Worm (Caenorhabditis elegans) whole organism, L4 larva: ENCODE data around the gene R09B5.11.

Experiments used
- F26F4.8 ChIP-seq: fragments of 200-800 bp; sonication (Bioruptor generic); conservative IDR thresholded peaks from 2 replicates; pipeline ENCODE4 v1.3.6; 2022; ENCODE audit warnings: missing genetic modification characterization, missing compliant biosample characterization
- T20F7.1 ChIP-seq: fragments of 200-800 bp; sonication (Bioruptor generic); optimal IDR thresholded peaks from 2 replicates; lab custom pipeline; 2018; ENCODE audit warnings: mild to moderate bottlenecking, missing genetic modification characterization, missing compliant biosample characterization
- T26A8.4 ChIP-seq: fragments of 200-800 bp; sonication (Bioruptor generic); IDR thresholded peaks from 2 replicates; pipeline ENCODE4 v1.3.6; 2022; ENCODE audit warnings: missing genetic modification characterization, missing compliant biosample characterization
- Y105C5A.15 ChIP-seq: fragments of 200-800 bp; sonication (Bioruptor generic); IDR thresholded peaks from 2 replicates; pipeline ENCODE4 v1.3.6; 2022; ENCODE audit warnings: missing genetic modification characterization, missing compliant biosample characterization
- Y48G9A.11 ChIP-seq: fragments of 200-800 bp; sonication (Bioruptor generic); IDR thresholded peaks from 2 replicates; pipeline ENCODE4 v1.3.6; 2022; ENCODE audit warnings: missing genetic modification reagents, missing genetic modification characterization, missing compliant biosample characterization
- Y75B8A.6 ChIP-seq: fragments of 200-800 bp; sonication (Bioruptor generic); IDR thresholded peaks from 2 replicates; pipeline ENCODE4 v1.3.6; 2022; ENCODE audit warnings: missing genetic modification reagents, missing genetic modification characterization, missing compliant biosample characterization
- aha-1 ChIP-seq: fragments of 150-350 bp; peaks from one replicate; lab custom pipeline; 2014; ENCODE audit warnings: missing biosample characterization, missing genetic modification characterization
- ama-1 ChIP-seq: fragments of 150-350 bp; optimal IDR thresholded peaks from 2 replicates; lab custom pipeline; 2014; ENCODE audit warnings: inconsistent platforms, mixed read lengths
- attf-4 ChIP-seq: sonication (generic microtip); optimal IDR thresholded peaks from 3 replicates; lab custom pipeline; 2017; ENCODE audit warnings: missing biosample characterization, missing genetic modification characterization
- ceh-28 ChIP-seq: fragments of 150-350 bp; optimal IDR thresholded peaks from 2 replicates; lab custom pipeline; 2014; ENCODE audit warnings: missing biosample characterization, missing genetic modification reagents, missing genetic modification characterization
- ceh-32 ChIP-seq: sonication (generic microtip); optimal IDR thresholded peaks from 2 replicates; lab custom pipeline; 2016; ENCODE audit warnings: mild to moderate bottlenecking, missing genetic modification characterization, missing compliant biosample characterization; ENCODE audit not compliant: poor library complexity
- ces-1 ChIP-seq: fragments of 150-350 bp; sonication (generic microtip); optimal IDR thresholded peaks from 4 replicates; lab custom pipeline; 2014; ENCODE audit warnings: missing biosample characterization, missing genetic modification reagents, missing genetic modification characterization
- dmd-6 ChIP-seq: fragments of 200-800 bp; sonication (Bioruptor generic); IDR thresholded peaks from 2 replicates; pipeline ENCODE4 v1.3.6; 2022; ENCODE audit warnings: missing genetic modification reagents, missing genetic modification characterization, missing compliant biosample characterization
- dmd-8 ChIP-seq: fragments of 200-800 bp; sonication (Bioruptor generic); IDR thresholded peaks from 2 replicates; pipeline ENCODE4 v1.3.6; 2022; ENCODE audit warnings: missing genetic modification characterization, missing compliant biosample characterization
- dmd-9 ChIP-seq: fragments of 200-800 bp; sonication (Bioruptor generic); IDR thresholded peaks from 2 replicates; pipeline ENCODE4 v1.3.6; 2022; ENCODE audit warnings: missing genetic modification reagents, missing genetic modification characterization, missing compliant biosample characterization
- dpl-1 ChIP-seq: fragments of 150-350 bp; optimal IDR thresholded peaks from 2 replicates; lab custom pipeline; 2014; ENCODE audit warnings: missing biosample characterization, missing genetic modification reagents, missing genetic modification characterization
- egl-27 ChIP-seq: sonication (generic microtip); optimal IDR thresholded peaks from 3 replicates; lab custom pipeline; 2017; ENCODE audit warnings: missing biosample characterization, missing genetic modification reagents, missing genetic modification characterization
- hlh-11 ChIP-seq: fragments of 200-800 bp; sonication (Bioruptor generic); optimal IDR thresholded peaks from 2 replicates; lab custom pipeline; 2018; ENCODE audit warnings: mild to moderate bottlenecking, missing genetic modification characterization, missing compliant biosample characterization
- hmg-1.1 ChIP-seq: fragments of 200-800 bp; sonication (Bioruptor generic); IDR thresholded peaks from 2 replicates; pipeline ENCODE4 v1.3.6; 2022; ENCODE audit warnings: missing genetic modification reagents, missing genetic modification characterization, missing compliant biosample characterization
- lim-7 ChIP-seq: fragments of 200-800 bp; sonication (Bioruptor generic); IDR thresholded peaks from 2 replicates; pipeline ENCODE4 v1.3.6; 2022; ENCODE audit warnings: missing genetic modification characterization, missing compliant biosample characterization
- lin-13 ChIP-seq: fragments of 150-350 bp; optimal IDR thresholded peaks from 2 replicates; lab custom pipeline; 2014; ENCODE audit warnings: missing biosample characterization, missing genetic modification reagents, missing genetic modification characterization
- lin-15B ChIP-seq: fragments of 150-350 bp; sonication (generic microtip); optimal IDR thresholded peaks from 3 replicates; lab custom pipeline; 2014; ENCODE audit warnings: missing biosample characterization, missing genetic modification characterization
- lin-29 ChIP-seq: fragments of 200-800 bp; sonication (Bioruptor generic); IDR thresholded peaks from 2 replicates; pipeline ENCODE4 v1.3.6; 2022; ENCODE audit warnings: missing genetic modification reagents, missing genetic modification characterization, missing compliant biosample characterization
- lin-38 ChIP-seq: fragments of 200-800 bp; sonication (Bioruptor generic); IDR thresholded peaks from 2 replicates; pipeline ENCODE4 v1.3.6; 2022; ENCODE audit warnings: missing genetic modification reagents, missing genetic modification characterization, missing compliant biosample characterization
- lin-39 ChIP-seq: fragments of 150-350 bp; optimal IDR thresholded peaks from 2 replicates; lab custom pipeline; 2014; ENCODE audit warnings: missing biosample characterization, missing genetic modification reagents, missing genetic modification characterization
- madf-5 ChIP-seq, 2 experiments: fragments of 200-800 bp; sonication (Bioruptor generic); IDR thresholded peaks; 2 replicates each; pipeline ENCODE4 v1.3.6; 2022; ENCODE audit warnings: missing compliant biosample characterization in 2 of 2, missing genetic modification characterization in 2 of 2
- mep-1 ChIP-seq: fragments of 150-350 bp; sonication (generic microtip); optimal IDR thresholded peaks from 3 replicates; lab custom pipeline; 2014; ENCODE audit warnings: missing biosample characterization, missing genetic modification characterization
- mxl-3 ChIP-seq: fragments of 200-800 bp; sonication (Bioruptor generic); optimal IDR thresholded peaks from 2 replicates; lab custom pipeline; 2018; ENCODE audit warnings: mild to moderate bottlenecking, missing genetic modification characterization, missing compliant biosample characterization
- nhr-10 ChIP-seq: fragments of 150-350 bp; optimal IDR thresholded peaks from 2 replicates; lab custom pipeline; 2014; ENCODE audit warnings: missing biosample characterization, missing genetic modification characterization
- nhr-102 ChIP-seq: sonication (generic microtip); optimal IDR thresholded peaks from 2 replicates; lab custom pipeline; 2016; ENCODE audit warnings: mild to moderate bottlenecking, missing genetic modification characterization, moderate library complexity, missing compliant biosample characterization
- nhr-28 ChIP-seq: fragments of 150-350 bp; optimal IDR thresholded peaks from 2 replicates; lab custom pipeline; 2014; ENCODE audit warnings: missing biosample characterization, missing genetic modification characterization
- nhr-48 ChIP-seq: sonication (generic microtip); optimal IDR thresholded peaks from 2 replicates; lab custom pipeline; 2016; ENCODE audit warnings: mild to moderate bottlenecking, missing genetic modification characterization, missing compliant biosample characterization
- nhr-6 ChIP-seq: fragments of 150-350 bp; optimal IDR thresholded peaks from 2 replicates; lab custom pipeline; 2014; ENCODE audit warnings: missing biosample characterization, missing genetic modification characterization
- saeg-2 ChIP-seq: fragments of 200-800 bp; sonication (Bioruptor generic); IDR thresholded peaks from 2 replicates; pipeline ENCODE4 v1.3.6; 2022; ENCODE audit warnings: missing genetic modification reagents, missing genetic modification characterization, missing compliant biosample characterization
- sdz-12 ChIP-seq: fragments of 200-800 bp; sonication (Bioruptor generic); optimal IDR thresholded peaks from 2 replicates; lab custom pipeline; 2018; ENCODE audit warnings: mild to moderate bottlenecking, missing genetic modification characterization, missing compliant biosample characterization
- skn-1 ChIP-seq: fragments of 150-350 bp; optimal IDR thresholded peaks from 2 replicates; lab custom pipeline; 2014; ENCODE audit warnings: missing biosample characterization, missing genetic modification characterization
- snpc-4 ChIP-seq: fragments of 150-350 bp; optimal IDR thresholded peaks from 2 replicates; lab custom pipeline; 2014; ENCODE audit warnings: missing biosample characterization, missing genetic modification characterization
- spr-1 ChIP-seq: sonication (generic microtip); optimal IDR thresholded peaks from 2 replicates; lab custom pipeline; 2016; ENCODE audit warnings: mild to moderate bottlenecking, missing genetic modification characterization, missing compliant biosample characterization
- spr-3 ChIP-seq: fragments of 200-800 bp; sonication (Bioruptor generic); optimal IDR thresholded peaks from 2 replicates; lab custom pipeline; 2018; ENCODE audit warnings: mild to moderate bottlenecking, missing genetic modification characterization, missing compliant biosample characterization
- tra-1 ChIP-seq: fragments of 200-800 bp; sonication (Bioruptor generic); IDR thresholded peaks from 2 replicates; pipeline ENCODE4 v1.3.6; 2022; ENCODE audit warnings: missing genetic modification reagents, missing genetic modification characterization, missing compliant biosample characterization
- unc-130 ChIP-seq: sonication (generic microtip); optimal IDR thresholded peaks from 2 replicates; lab custom pipeline; 2016; ENCODE audit warnings: missing genetic modification reagents, missing genetic modification characterization, missing compliant biosample characterization
- zfp-3 ChIP-seq: fragments of 200-800 bp; sonication (Bioruptor generic); conservative IDR thresholded peaks from 2 replicates; pipeline ENCODE4 v1.3.6; 2022; ENCODE audit warnings: missing genetic modification reagents, missing genetic modification characterization, missing compliant biosample characterization
- zip-2 ChIP-seq: fragments of 150-350 bp; optimal IDR thresholded peaks from 2 replicates; lab custom pipeline; 2014; ENCODE audit warnings: missing biosample characterization, missing genetic modification characterization
- ztf-11 ChIP-seq: fragments of 150-350 bp; optimal IDR thresholded peaks from 2 replicates; lab custom pipeline; 2014; ENCODE audit warnings: missing biosample characterization, missing genetic modification characterization
- ztf-7 ChIP-seq: fragments of 150-350 bp; optimal IDR thresholded peaks from 2 replicates; lab custom pipeline; 2014; ENCODE audit warnings: missing biosample characterization, missing genetic modification characterization

Gene R09B5.11

ce11 chrV:1466949-1467348, 27.9 kb downstream of the R09B5.11 start (continued):
- TF ChIP-seq ceh-28 (tag; lab: Kevin White, UChicago) (no peak), nhr-28 (tag; lab: Kevin White, UChicago) (peak; percentile 36)

ce11 chrV:1467444-1467843, 28.4 kb downstream of the R09B5.11 start, which contains the start of gene gid-8:
gid-8 (plus strand) TSS chrV:1467744.
- no peak for TF ChIP-seq mep-1
- no peak for TF ChIP-seq dpl-1 (GFP tag; lab: Kevin White, UChicago)
- TF ChIP-seq lin-29 (GFP tag; lab: Robert Waterston, UW) = no peak

ce11 chrV:1468905-1469304, 29.9 kb downstream of the R09B5.11 start:
- peak; percentile 91 for TF ChIP-seq aha-1 (tag; lab: Kevin White, UChicago)
- no peak for TF ChIP-seq Y48G9A.11 (GFP tag; lab: Robert Waterston, UW)
- no peak for TF ChIP-seq spr-1

ce11 chrV:1471078-1471969, 32.3 kb downstream of the R09B5.11 start:
- TF ChIP-seq lin-38 (GFP tag; lab: Robert Waterston, UW) = peak; percentile 95
- TF ChIP-seq mxl-3 (GFP tag; lab: Kevin White, UChicago) = no peak
- TF ChIP-seq nhr-102 (tag; lab: Kevin White, UChicago) = no peak
- TF ChIP-seq attf-4 (tag; lab: Kevin White, UChicago) = no peak
- TF ChIP-seq spr-1 = no peak
- no peak for TF ChIP-seq skn-1 (tag; lab: Kevin White, UChicago)
- no peak for TF ChIP-seq dmd-9
- TF ChIP-seq nhr-6 = peak; percentile 53
- TF ChIP-seq Y75B8A.6 = no peak
- TF ChIP-seq unc-130 (GFP tag; lab: Kevin White, UChicago) = peak; percentile 47
- TF ChIP-seq dmd-6 (GFP tag; lab: Robert Waterston, UW) = peak; percentile 52
- TF ChIP-seq nhr-28 (tag; lab: Kevin White, UChicago) = peak; percentile 51
- no peak for TF ChIP-seq T26A8.4 (GFP tag; lab: Robert Waterston, UW)
- TF ChIP-seq saeg-2 = no peak
- no peak for TF ChIP-seq F26F4.8
- TF ChIP-seq dpl-1 (GFP tag; lab: Kevin White, UChicago) = peak; percentile 87
- no peak for TF ChIP-seq lin-39
- TF ChIP-seq hmg-1.1 (GFP tag; lab: Robert Waterston, UW) = no peak
- TF ChIP-seq zip-2 (tag; lab: Kevin White, UChicago) = no peak
- no peak for TF ChIP-seq dmd-8 (GFP tag; lab: Robert Waterston, UW)
- no peak for TF ChIP-seq egl-27
- no peak for TF ChIP-seq nhr-48
- no peak for TF ChIP-seq spr-3 (GFP tag; lab: Kevin White, UChicago)
- no peak for TF ChIP-seq Y105C5A.15 (GFP tag; lab: Robert Waterston, UW)
- no peak for TF ChIP-seq zfp-3 (GFP tag; lab: Robert Waterston, UW)
- TF ChIP-seq madf-5 (GFP tag; IDR thresholded peaks at IDR 0.05; lab: Robert Waterston, UW) = no peak
- TF ChIP-seq ceh-28 (tag; lab: Kevin White, UChicago) = no peak
- 0 out of 2 replicates have a peak, but pooled peaks have one; percentile 41 for TF ChIP-seq lim-7 (GFP tag; lab: Robert Waterston, UW)
- TF ChIP-seq ztf-11 (tag; lab: Kevin White, UChicago) = no peak
- TF ChIP-seq sdz-12 (GFP tag; lab: Kevin White, UChicago) = no peak
- no peak for TF ChIP-seq lin-15B
- TF ChIP-seq ztf-7 (tag; lab: Kevin White, UChicago) = no peak
- no peak for TF ChIP-seq Y48G9A.11 (GFP tag; lab: Robert Waterston, UW)
- peak; percentile 7 for TF ChIP-seq hlh-11 (tag; lab: Kevin White, UChicago)
- no peak for TF ChIP-seq ces-1 (GFP tag; lab: Kevin White, UChicago)
- peak; percentile 57 for TF ChIP-seq lin-13 (GFP tag; lab: Kevin White, UChicago)
- no peak for TF ChIP-seq nhr-10 (tag; lab: Kevin White, UChicago)
- TF ChIP-seq snpc-4 = no peak
- no peak for TF ChIP-seq ama-1
- TF ChIP-seq ceh-32 (tag; lab: Kevin White, UChicago) = no peak
- no peak for TF ChIP-seq T20F7.1
- TF ChIP-seq tra-1 (GFP tag; lab: Robert Waterston, UW) = no peak
